Fruit fly (Drosophila melanogaster): Measurements from ENCODE around the gene Lcp65Ab2.

Lcp65Ab2 gene

dm6 chr3L:6173826-6174255 is 27.4 kb downstream of the Lcp65Ab2 start, which contains the start of the genes fmt and CG7376 (continued):
- no peak for TF ChIP-seq sens-2 (GFP tag; IDR thresholded peaks at IDR 0.05)
- no peak for TF ChIP-seq CG11696 (GFP tag; IDR thresholded peaks at IDR 0.05)
- peak; percentile 36 for TF ChIP-seq CG15479 (GFP tag; optimal IDR thresholded peaks at IDR 0.05)
- TF ChIP-seq CG10147 (GFP tag; optimal IDR thresholded peaks at IDR 0.05) = no peak
- peak; percentile 66 for TF ChIP-seq inv (GFP tag; IDR thresholded peaks at IDR 0.05; ENCODE audit: partially characterized antibody)
- TF ChIP-seq CG7786 (GFP tag; optimal IDR thresholded peaks at IDR 0.05) = no peak
- peak; percentile 88 for TF ChIP-seq Dref (GFP tag; IDR thresholded peaks at IDR 0.05)
- TF ChIP-seq CG6689 (GFP tag; IDR thresholded peaks at IDR 0.05) = no peak
- peak; percentile 29 for TF ChIP-seq Lhr (GFP tag; optimal IDR thresholded peaks at IDR 0.05)
- TF ChIP-seq ATbp (GFP tag; optimal IDR thresholded peaks at IDR 0.05) = no peak
- TF ChIP-seq klu (GFP tag; IDR thresholded peaks at IDR 0.05) = no peak
- no peak for TF ChIP-seq Spps (tag; optimal IDR thresholded peaks at IDR 0.05)
- TF ChIP-seq CG4424 (GFP tag; optimal IDR thresholded peaks at IDR 0.05) = no peak
- TF ChIP-seq wor (GFP tag; IDR thresholded peaks at IDR 0.05) = no peak
- no peak for TF ChIP-seq shn (GFP tag; optimal IDR thresholded peaks at IDR 0.05)
- no peak for TF ChIP-seq abd-A (tag; optimal IDR thresholded peaks at IDR 0.05)
- no peak for TF ChIP-seq CG31224 (GFP tag; IDR thresholded peaks at IDR 0.05)
- TF ChIP-seq org-1 (GFP tag; optimal IDR thresholded peaks at IDR 0.05) = no peak
- peak; percentile 37 for TF ChIP-seq fd3F (GFP tag; optimal IDR thresholded peaks at IDR 0.05)
- no peak for TF ChIP-seq sima (GFP tag; optimal IDR thresholded peaks at IDR 0.05)
- TF ChIP-seq mld (GFP tag; IDR thresholded peaks at IDR 0.05; ENCODE audit: partially characterized antibody) = peak; percentile 61; the same call in 2 of the 3 replicates
- no peak for TF ChIP-seq en (GFP tag; optimal IDR thresholded peaks at IDR 0.05)
- TF ChIP-seq Abd-B (GFP tag; optimal IDR thresholded peaks at IDR 0.05) = no peak
- no peak for TF ChIP-seq CG8359 (GFP tag; optimal IDR thresholded peaks at IDR 0.05; ENCODE audit: borderline replicate concordance)
- no peak for TF ChIP-seq Xrp1 (GFP tag; IDR thresholded peaks at IDR 0.05)
- TF ChIP-seq dpn (GFP tag; optimal IDR thresholded peaks at IDR 0.05) = peak in 1 of 2 experiments; percentile 42
- peak; percentile 70 for TF ChIP-seq CG13287 (GFP tag; IDR thresholded peaks at IDR 0.05; ENCODE audit: partially characterized antibody)
- no peak for TF ChIP-seq CG11504 (tag; optimal IDR thresholded peaks at IDR 0.05)
- no peak for TF ChIP-seq CG15269 (tag; optimal IDR thresholded peaks at IDR 0.05)
- TF ChIP-seq rib (GFP tag; IDR thresholded peaks at IDR 0.05) = no peak
- no peak for TF ChIP-seq CG4617 (GFP tag; optimal IDR thresholded peaks at IDR 0.05; ENCODE audit: borderline replicate concordance)
- peak; percentile 75 for TF ChIP-seq sna (GFP tag; IDR thresholded peaks at IDR 0.05; ENCODE audit: partially characterized antibody)
- TF ChIP-seq Ets97D (GFP tag; optimal IDR thresholded peaks at IDR 0.05) = no peak
- TF ChIP-seq schlank (tag; optimal IDR thresholded peaks at IDR 0.05) = no peak
- TF ChIP-seq E2f2 (GFP tag; IDR thresholded peaks at IDR 0.05) = peak; percentile 65
- TF ChIP-seq Adf1 (GFP tag; IDR thresholded peaks at IDR 0.05) = no peak
- TF ChIP-seq CG6791 (GFP tag; IDR thresholded peaks at IDR 0.05; ENCODE audit: partially characterized antibody) = peak; percentile 80
- TF ChIP-seq croc (GFP tag; conservative IDR thresholded peaks at IDR 0.05) = no peak
- no peak for TF ChIP-seq H15 (GFP tag; IDR thresholded peaks at IDR 0.05)
- peak; percentile 34 for TF ChIP-seq CG15696 (tag; optimal IDR thresholded peaks at IDR 0.05)
- no peak for TF ChIP-seq CG10366 (GFP tag; IDR thresholded peaks at IDR 0.05)
- peak in 1 of 3 experiments; percentile 64 for TF ChIP-seq Stat92E (GFP tag; optimal IDR thresholded peaks at IDR 0.05)
- no peak for TF ChIP-seq ham (GFP tag; IDR thresholded peaks at IDR 0.05)
- peak; percentile 49 for TF ChIP-seq CG13775 (GFP tag; optimal IDR thresholded peaks at IDR 0.05)
- TF ChIP-seq Dp (GFP tag; optimal IDR thresholded peaks at IDR 0.05) = peak; percentile 64
- no peak for TF ChIP-seq CG9215 (GFP tag; IDR thresholded peaks at IDR 0.05)
- TF ChIP-seq CG12155 (GFP tag; optimal IDR thresholded peaks at IDR 0.05) = peak; percentile 49
- no peak for TF ChIP-seq wek (GFP tag; optimal IDR thresholded peaks at IDR 0.05)
- no peak for TF ChIP-seq ERR (GFP tag; optimal IDR thresholded peaks at IDR 0.05)
- no peak for TF ChIP-seq Oaz (GFP tag; IDR thresholded peaks at IDR 0.05)
- TF ChIP-seq br (optimal IDR thresholded peaks at IDR 0.05) = no peak

Measured in whole organism, embryonic.